In the genomic region with DNA sequence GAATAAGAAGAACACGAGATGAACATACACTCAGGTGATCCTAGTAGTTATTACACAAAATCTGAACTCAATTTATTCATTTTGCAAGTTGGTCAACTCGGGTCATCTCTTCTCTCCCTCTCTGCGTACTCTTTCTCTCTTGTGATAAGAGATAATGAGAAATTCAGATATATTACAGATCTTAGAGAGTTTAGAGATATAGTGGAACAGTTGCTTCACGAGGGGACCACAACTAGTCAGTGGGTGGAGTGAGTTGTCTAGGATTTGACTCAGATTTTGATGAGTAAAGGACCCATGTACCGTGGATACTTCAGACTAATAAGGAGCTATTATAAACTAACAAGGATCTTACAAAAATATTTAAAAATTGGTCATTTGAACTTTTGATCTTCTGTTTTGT, we compare ENCODE assay signal across 5 worm cellular contexts.
TF ChIP-seq lines count a peak whose summit lies in the region.

A gene (minus strand): TSS at position 57 of the 400 bp plus-strand sequence.

TF ChIP-seq in whole organism, L1 larva, 84 proteins besides CTCF, POLR2A, EP300 and RAD21:
- no peak for TF ChIP-seq egl-27 (tag; optimal IDR thresholded peaks at IDR 0.05; lab: Kevin White, UChicago)
- TF ChIP-seq lsy-2 (tag; optimal IDR thresholded peaks at IDR 0.05; lab: Kevin White, UChicago): peak; percentile 0 to 57
- peak; percentile 56 for TF ChIP-seq rnt-1 (tag; optimal IDR thresholded peaks at IDR 0.05; lab: Kevin White, UChicago)
- TF ChIP-seq lin-14 (GFP tag; optimal IDR thresholded peaks at IDR 0.05; lab: Kevin White, UChicago): peak; percentile 60
- TF ChIP-seq snu-23 (GFP tag; optimal IDR thresholded peaks at IDR 0.05; lab: Kevin White, UChicago): peak; percentile 12
- TF ChIP-seq grh-1 (GFP tag; IDR thresholded peaks at IDR 0.05; lab: Robert Waterston, UW): no peak
- TF ChIP-seq Y116A8C.19 (tag; optimal IDR thresholded peaks at IDR 0.05; lab: Kevin White, UChicago; ENCODE audit: borderline replicate concordance): no peak
- peak; percentile 27 for TF ChIP-seq lir-3 (tag; optimal IDR thresholded peaks at IDR 0.05; lab: Kevin White, UChicago; ENCODE audit: poor library complexity)
- peak; percentile 16 for TF ChIP-seq lin-39 (tag; optimal IDR thresholded peaks at IDR 0.05; lab: Kevin White, UChicago)
- TF ChIP-seq efl-1 (optimal IDR thresholded peaks at IDR 0.05; lab: Kevin White, UChicago): peak; percentile 15 to 18
- peak in 1 of 2 experiments; percentile 52 for TF ChIP-seq efl-1 (GFP tag; optimal IDR thresholded peaks at IDR 0.05 in 1 of 2; lab: Kevin White, UChicago)
- no peak for TF ChIP-seq unc-62 (GFP tag; optimal IDR thresholded peaks at IDR 0.05; lab: Kevin White, UChicago)
- TF ChIP-seq nhr-19 (GFP tag; conservative IDR thresholded peaks at IDR 0.05; lab: Robert Waterston, UW): peak; percentile 42
- TF ChIP-seq nhr-71 (tag; optimal IDR thresholded peaks at IDR 0.05; lab: Kevin White, UChicago): peak; percentile 66

TF ChIP-seq in whole organism, L2 larva, 48 proteins besides CTCF, POLR2A, EP300 and RAD21:
- TF ChIP-seq lin-11 (tag; optimal IDR thresholded peaks at IDR 0.05; lab: Kevin White, UChicago) (no peak), ztf-11 (tag; optimal IDR thresholded peaks at IDR 0.05; lab: Kevin White, UChicago) (no peak), snpc-4 (tag; optimal IDR thresholded peaks at IDR 0.05; lab: Kevin White, UChicago) (no peak), crh-2 (tag; optimal IDR thresholded peaks at IDR 0.05; lab: Kevin White, UChicago) (no peak), nhr-23 (tag; optimal IDR thresholded peaks at IDR 0.05; lab: Kevin White, UChicago) (no peak), C34F6.9 (tag; optimal IDR thresholded peaks at IDR 0.05; lab: Kevin White, UChicago) (peak; percentile 8), sma-9 (GFP tag; optimal IDR thresholded peaks at IDR 0.05; lab: Kevin White, UChicago) (peak; percentile 28), sma-9 (tag; optimal IDR thresholded peaks at IDR 0.05; lab: Kevin White, UChicago) (no peak), skn-1 (tag; optimal IDR thresholded peaks at IDR 0.05; lab: Kevin White, UChicago) (no peak), nhr-129 (tag; optimal IDR thresholded peaks at IDR 0.05; lab: Kevin White, UChicago) (peak; percentile 13), nhr-77 (tag; optimal IDR thresholded peaks at IDR 0.05; lab: Kevin White, UChicago) (no peak), lin-13 (GFP tag; optimal IDR thresholded peaks at IDR 0.05; lab: Kevin White, UChicago) (no peak), egl-27 (tag; optimal IDR thresholded peaks at IDR 0.05; lab: Kevin White, UChicago) (no peak), F13H6.1 (tag; optimal IDR thresholded peaks at IDR 0.05; lab: Kevin White, UChicago) (peak; percentile 51), nhr-6 (tag; optimal IDR thresholded peaks at IDR 0.05; lab: Kevin White, UChicago) (no peak)

TF ChIP-seq in whole organism, L4 larva, 104 proteins besides CTCF, POLR2A, EP300 and RAD21:
- TF ChIP-seq aha-1 (tag; lab: Kevin White, UChicago) (peak; percentile 72), nhr-11 (tag; optimal IDR thresholded peaks at IDR 0.05; lab: Kevin White, UChicago) (peak; percentile 8), duxl-1 (tag; optimal IDR thresholded peaks at IDR 0.05; lab: Kevin White, UChicago; ENCODE audit: poor library complexity) (no peak)
TF ChIP-seq in whole organism, L4 larva: peak in this region for 2.

TF ChIP-seq in whole organism, late embryonic, 69 proteins besides CTCF, POLR2A, EP300 and RAD21:
- TF ChIP-seq ceh-48 (tag; optimal IDR thresholded peaks at IDR 0.05; lab: Kevin White, UChicago): no peak
- TF ChIP-seq unc-55 (GFP tag; optimal IDR thresholded peaks at IDR 0.05; lab: Kevin White, UChicago): peak; percentile 75

TF ChIP-seq in whole organism, mixed stage, embryonic, 35 proteins besides CTCF, POLR2A, EP300 and RAD21:
- TF ChIP-seq unc-120 (tag; optimal IDR thresholded peaks at IDR 0.05; lab: Kevin White, UChicago; ENCODE audit: poor library complexity, severe bottlenecking) (peak; percentile 59), unc-62 (GFP tag; optimal IDR thresholded peaks at IDR 0.05; lab: Kevin White, UChicago) (peak; percentile 11), elt-3 (tag; optimal IDR thresholded peaks at IDR 0.05; lab: Kevin White, UChicago) (no peak), hlh-1 (tag; optimal IDR thresholded peaks at IDR 0.05; lab: Kevin White, UChicago) (peak; percentile 87), ces-1 (GFP tag; optimal IDR thresholded peaks at IDR 0.05; lab: Kevin White, UChicago) (no peak)
